Worm (Caenorhabditis elegans) whole organism, L4/young adult: ENCODE measurements around the gene hex-3.
"Not testable (repeated sequence)": the region's sequence is repeated elsewhere in the genome, so short reads cannot be mapped to it uniquely, and the experiment has no call there.

ENCODE experiments used
- W03F9.2 ChIP-seq: fragments of 150-350 bp; optimal IDR thresholded peaks from 2 replicates; lab custom pipeline; 2014; ENCODE audit warnings: missing biosample characterization, missing genetic modification characterization
- dao-5 ChIP-seq: sonication (generic microtip); optimal IDR thresholded peaks from 2 replicates; lab custom pipeline; 2016; ENCODE audit warnings: missing genotype, missing genetic modification characterization, moderate library complexity, missing compliant biosample characterization
- him-1 ChIP-seq: sonication (generic microtip); optimal IDR thresholded peaks from 2 replicates; lab custom pipeline; 2016; ENCODE audit warnings: missing genotype, missing genetic modification reagents, missing genetic modification characterization, missing compliant biosample characterization

The hex-3 gene

DNA sequence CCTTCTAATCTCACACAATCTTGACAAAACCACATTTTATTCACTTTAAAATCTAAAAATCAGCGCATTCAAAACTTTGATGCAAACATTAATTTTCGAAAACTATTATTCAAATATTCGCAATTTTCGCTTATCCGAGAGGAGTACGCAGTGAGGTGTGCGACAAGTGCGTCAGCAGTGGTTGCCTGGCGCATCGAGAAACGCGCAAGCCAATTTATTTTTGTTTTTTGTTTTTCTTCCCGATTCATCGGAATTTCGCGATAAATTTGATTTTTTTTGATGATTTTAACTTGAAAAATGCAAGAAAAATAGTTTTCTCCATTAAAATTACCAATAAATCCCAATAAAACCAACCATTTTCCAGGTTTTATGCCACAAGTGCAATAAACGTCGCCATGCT lies at the start of gene hex-3, which contains the start of gene fbxb-85:
TSS of gene hex-3 (plus strand) at position 365 of the 400 bp plus-strand sequence.
TSS of gene fbxb-85 (minus strand) at position 106 of the 400 bp plus-strand sequence.
- TF ChIP-seq dao-5 (tag; lab: Kevin White, UChicago) (no peak), W03F9.2 (tag; lab: Kevin White, UChicago) (peak; percentile 93), him-1 (tag; lab: Kevin White, UChicago) (peak; percentile 80)

DNA sequence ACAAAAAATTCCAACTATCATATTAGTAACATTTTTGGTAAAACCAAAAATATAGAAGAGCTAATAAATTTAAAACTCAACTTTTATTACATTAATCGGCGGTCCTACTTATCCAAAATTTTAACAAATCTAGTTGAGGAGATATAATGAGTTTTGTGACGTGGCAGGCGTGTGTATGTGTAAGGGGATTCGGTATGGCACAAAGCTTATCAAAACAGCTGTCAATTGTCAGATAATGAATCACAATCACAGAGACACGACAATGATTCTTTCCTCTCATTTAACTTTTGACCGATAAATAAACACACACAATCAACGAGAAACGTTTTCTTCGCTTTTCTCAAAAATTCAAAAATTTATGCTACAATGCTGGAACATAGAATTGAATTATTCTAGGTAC lies 47.0 kb upstream of the hex-3 start, which contains the start of gene K11D9.3:
TSS of gene K11D9.3 (minus strand) at position 181 of the 400 bp plus-strand sequence.
- no peak for TF ChIP-seq him-1 (tag; lab: Kevin White, UChicago)
- TF ChIP-seq dao-5 (tag; lab: Kevin White, UChicago): no peak
- TF ChIP-seq W03F9.2 (tag; lab: Kevin White, UChicago): no peak

DNA sequence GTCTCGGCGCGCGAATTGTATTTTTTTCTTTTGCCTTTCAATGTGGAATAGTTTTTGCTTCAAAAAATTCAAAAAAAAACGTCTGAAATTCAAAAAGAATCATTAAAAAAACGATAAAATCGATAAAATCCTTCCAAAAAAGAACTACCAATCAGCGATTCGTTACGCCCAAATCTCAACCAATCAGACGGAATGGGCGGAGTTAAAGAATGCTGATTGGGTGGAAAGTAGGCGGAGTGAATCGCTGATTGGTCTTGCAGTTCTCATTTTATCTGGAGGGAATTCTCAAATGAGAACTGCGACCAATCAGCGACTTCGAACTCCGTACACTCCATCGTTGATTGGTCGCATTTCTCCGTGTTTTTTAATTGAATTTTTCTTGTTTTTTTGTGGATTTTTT lies 43.9 kb upstream of the hex-3 start:
- TF ChIP-seq him-1 (tag; lab: Kevin White, UChicago) (no peak), W03F9.2 (tag; lab: Kevin White, UChicago) (no peak), dao-5 (tag; lab: Kevin White, UChicago) (no peak)

DNA sequence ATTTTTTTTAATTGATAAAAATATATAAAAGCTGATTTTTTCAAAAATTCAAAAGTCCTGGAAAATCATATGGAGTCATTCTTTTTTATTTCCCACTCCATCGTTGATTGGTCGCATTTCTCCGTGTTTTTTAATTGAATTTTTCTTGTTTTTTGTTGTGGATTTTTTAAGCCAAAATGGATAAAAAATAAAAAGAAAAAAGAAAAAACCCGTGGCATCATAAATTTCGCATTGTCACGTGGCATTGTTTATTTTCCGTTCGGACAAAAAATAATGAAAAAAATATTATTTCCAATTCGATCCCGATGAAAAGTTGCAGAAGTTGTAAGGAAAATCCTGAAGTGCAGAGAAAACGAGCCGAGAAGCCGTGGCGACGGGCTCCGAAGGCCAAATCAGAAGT lies 43.4 kb upstream of the hex-3 start, which contains the start of gene klp-7:
TSS of gene klp-7 (plus strand) at position 301 of the 400 bp plus-strand sequence.
- TF ChIP-seq him-1, dao-5, W03F9.2 (tag; lab: Kevin White, UChicago): not testable (repeated sequence)

- TF ChIP-seq W03F9.2 (tag; lab: Kevin White, UChicago) (no peak), dao-5 (tag; lab: Kevin White, UChicago) (no peak), him-1 (tag; lab: Kevin White, UChicago) (no peak)
These were observed 42.2 kb upstream of the hex-3 start for ce11 chrIII:10806821-10807220.

- TF ChIP-seq W03F9.2 (tag; lab: Kevin White, UChicago): no peak
- TF ChIP-seq dao-5 (tag; lab: Kevin White, UChicago): no peak
- no peak for TF ChIP-seq him-1 (tag; lab: Kevin White, UChicago)
These were observed 41.8 kb upstream of the hex-3 start for ce11 chrIII:10807236-10807635.

- TF ChIP-seq him-1 (tag; lab: Kevin White, UChicago) (no peak), W03F9.2 (tag; lab: Kevin White, UChicago) (no peak), dao-5 (tag; lab: Kevin White, UChicago) (no peak)
These were observed 41.1 kb upstream of the hex-3 start for ce11 chrIII:10807956-10808355.

DNA sequence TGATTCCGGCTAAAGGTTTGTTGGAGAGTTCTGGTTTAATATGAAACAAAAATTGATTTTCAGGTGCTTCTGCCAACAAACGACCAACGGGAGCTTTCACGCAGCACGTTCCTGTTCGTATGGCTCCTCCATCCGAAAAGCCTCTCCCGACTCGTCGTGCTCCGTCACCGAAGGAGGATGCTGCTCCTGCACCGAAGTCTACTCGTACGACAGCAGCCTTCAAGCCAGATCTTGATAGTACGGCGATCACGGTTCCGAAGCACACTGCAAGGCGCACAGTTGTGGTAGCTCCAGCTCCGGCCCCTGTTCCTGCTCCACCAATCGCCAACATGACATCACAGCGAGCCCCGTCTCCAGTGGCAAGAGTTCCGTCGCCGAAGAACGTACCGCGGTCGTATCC lies 40.2 kb upstream of the hex-3 start:
- TF ChIP-seq W03F9.2 (tag; lab: Kevin White, UChicago) (no peak), dao-5 (tag; lab: Kevin White, UChicago) (no peak), him-1 (tag; lab: Kevin White, UChicago) (no peak)

DNA sequence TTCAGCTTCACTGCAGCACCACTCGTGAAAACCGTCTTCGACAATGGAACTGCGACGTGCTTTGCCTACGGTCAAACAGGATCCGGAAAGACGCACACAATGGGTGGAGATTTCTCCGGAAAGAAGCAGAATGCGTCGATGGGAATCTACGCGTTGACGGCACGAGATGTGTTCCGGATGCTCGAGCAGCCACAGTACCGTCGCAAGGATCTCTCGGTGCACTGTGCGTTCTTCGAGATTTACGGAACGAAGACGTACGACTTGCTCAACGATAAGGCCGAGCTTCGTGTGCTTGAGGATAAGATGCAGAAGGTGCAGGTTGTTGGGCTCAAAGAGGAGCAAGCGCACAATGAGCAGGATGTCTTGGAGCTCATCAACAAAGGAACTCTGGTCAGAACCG lies 39.5 kb upstream of the hex-3 start:
- no peak for TF ChIP-seq him-1 (tag; lab: Kevin White, UChicago)
- no peak for TF ChIP-seq dao-5 (tag; lab: Kevin White, UChicago)
- no peak for TF ChIP-seq W03F9.2 (tag; lab: Kevin White, UChicago)

DNA sequence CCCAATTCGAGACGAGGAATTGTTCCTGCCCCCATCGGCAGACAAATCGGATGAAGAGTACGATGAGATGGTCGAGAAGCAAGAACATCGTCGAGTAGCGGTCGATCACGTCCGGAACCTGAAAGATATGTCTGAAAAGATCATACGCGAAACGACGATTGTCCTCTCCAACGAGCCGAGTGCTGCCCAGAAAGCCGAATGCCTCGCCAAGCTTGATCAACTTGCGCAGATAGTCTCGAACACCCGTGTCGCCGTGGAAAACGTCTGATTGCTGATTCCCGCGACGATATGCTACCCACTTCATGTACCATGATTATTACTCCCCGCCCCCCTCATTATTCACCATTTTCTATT lies 38.6 kb upstream of the hex-3 start:
- TF ChIP-seq him-1 (tag; lab: Kevin White, UChicago) (no peak), W03F9.2 (tag; lab: Kevin White, UChicago) (no peak), dao-5 (tag; lab: Kevin White, UChicago) (no peak)

ce11 chrIII:10810837-10811814 lies 37.9 kb upstream of the hex-3 start:
- no peak for TF ChIP-seq him-1 (tag; lab: Kevin White, UChicago)
- TF ChIP-seq dao-5 (tag; lab: Kevin White, UChicago): no peak
- no peak for TF ChIP-seq W03F9.2 (tag; lab: Kevin White, UChicago)

ce11 chrIII:10812798-10813295 lies 36.2 kb upstream of the hex-3 start:
- TF ChIP-seq dao-5 (tag; lab: Kevin White, UChicago) (no peak), him-1 (tag; lab: Kevin White, UChicago) (no peak), W03F9.2 (tag; lab: Kevin White, UChicago) (no peak)

- TF ChIP-seq dao-5 (tag; lab: Kevin White, UChicago) (no peak), W03F9.2 (tag; lab: Kevin White, UChicago) (no peak), him-1 (tag; lab: Kevin White, UChicago) (no peak)
These were observed 35.1 kb upstream of the hex-3 start for ce11 chrIII:10813886-10814285.
